Fruit fly (Drosophila melanogaster) whole organism, embryonic: ENCODE results near the gene cv-c.
A peak's percentile ranks its signal among the peaks of the same experiment; 100 is the strongest.

ENCODE experiments used
- CG10147 ChIP-seq: fragments of 200-800 bp; sonication (Bioruptor generic); optimal IDR thresholded peaks from 2 replicates; lab custom pipeline; 2019; ENCODE audit warnings: missing biosample characterization, mild to moderate bottlenecking, missing genetic modification characterization, moderate library complexity
- CG10209 ChIP-seq: fragments of 200-800 bp; sonication (Bioruptor generic); optimal IDR thresholded peaks from 3 replicates; lab custom pipeline; 2017; ENCODE audit warnings: missing biosample characterization, mild to moderate bottlenecking, missing genetic modification characterization, missing genetic modification reagents
- CG10431 ChIP-seq: fragments of 200-800 bp; sonication (Bioruptor generic); optimal IDR thresholded peaks from 3 replicates; lab custom pipeline; 2018; ENCODE audit warnings: missing biosample characterization, mild to moderate bottlenecking, missing genetic modification characterization
- CG11093 ChIP-seq: fragments of 200-800 bp; sonication (Bioruptor generic); IDR thresholded peaks from 3 replicates; pipeline ENCODE4 v1.3.6; 2022; ENCODE audit warnings: missing biosample characterization, missing genetic modification characterization
- CG11504 ChIP-seq: fragments of 200-800 bp; sonication (Bioruptor generic); optimal IDR thresholded peaks from 3 replicates; lab custom pipeline; 2019; ENCODE audit warnings: missing biosample characterization, mild to moderate bottlenecking, missing genetic modification characterization, moderate library complexity
- CG12104 ChIP-seq: fragments of 200-800 bp; sonication (Bioruptor generic); optimal IDR thresholded peaks from 3 replicates; lab custom pipeline; 2016; ENCODE audit warnings: missing biosample characterization, missing genetic modification characterization
- CG12769 ChIP-seq: fragments of 200-800 bp; sonication (Bioruptor generic); optimal IDR thresholded peaks from 2 replicates; lab custom pipeline; 2019; ENCODE audit warnings: missing biosample characterization, mild to moderate bottlenecking, missing genetic modification characterization, moderate library complexity
- CG16815 ChIP-seq: fragments of 200-800 bp; sonication (Bioruptor generic); optimal IDR thresholded peaks from 3 replicates; lab custom pipeline; 2017; ENCODE audit warnings: missing biosample characterization, mild to moderate bottlenecking, missing genetic modification characterization
- CG17361 ChIP-seq: fragments of 200-800 bp; sonication (Bioruptor generic); IDR thresholded peaks from 3 replicates; pipeline ENCODE4 v1.3.6; 2022; ENCODE audit warnings: missing biosample characterization, missing genetic modification characterization
- CG18262 ChIP-seq: fragments of 200-800 bp; optimal IDR thresholded peaks from 3 replicates; lab custom pipeline; 2019; ENCODE audit warnings: missing biosample characterization, mild to moderate bottlenecking, missing genetic modification characterization, moderate library complexity
- CG1832 ChIP-seq: fragments of 200-800 bp; sonication (Bioruptor generic); optimal IDR thresholded peaks from 2 replicates; lab custom pipeline; 2017; ENCODE audit warnings: missing biosample characterization, mild to moderate bottlenecking, missing genetic modification characterization, inconsistent platforms
- CG18764 ChIP-seq: fragments of 200-800 bp; sonication (Bioruptor generic); optimal IDR thresholded peaks from 3 replicates; lab custom pipeline; 2016; ENCODE audit warnings: missing biosample characterization, missing genetic modification characterization
- CG2712 ChIP-seq: fragments of 200-800 bp; optimal IDR thresholded peaks from 3 replicates; lab custom pipeline; 2019; ENCODE audit warnings: missing biosample characterization, mild to moderate bottlenecking, missing genetic modification characterization, moderate library complexity
- CG31365 ChIP-seq: fragments of 200-800 bp; sonication (Bioruptor generic); optimal IDR thresholded peaks from 2 replicates; lab custom pipeline; 2018; ENCODE audit warnings: missing biosample characterization, mild to moderate bottlenecking, missing genetic modification characterization
- CG32532 ChIP-seq: fragments of 200-800 bp; sonication (Bioruptor generic); IDR thresholded peaks from 2 replicates; pipeline ENCODE4 v1.3.6; 2022; ENCODE audit warnings: missing biosample characterization, missing genetic modification characterization
- CG3281 ChIP-seq: fragments of 200-800 bp; sonication (Bioruptor generic); optimal IDR thresholded peaks from 3 replicates; lab custom pipeline; 2017; ENCODE audit warnings: missing biosample characterization, mild to moderate bottlenecking, missing genetic modification characterization
- CG33213 ChIP-seq: fragments of 200-800 bp; sonication (Bioruptor generic); optimal IDR thresholded peaks from 3 replicates; lab custom pipeline; 2016; ENCODE audit warnings: missing biosample characterization, missing genetic modification characterization
- CG34224 ChIP-seq: fragments of 200-800 bp; sonication (Bioruptor generic); IDR thresholded peaks from 3 replicates; pipeline ENCODE4 v1.3.6; 2022; ENCODE audit warnings: missing biosample characterization, missing genetic modification characterization; ENCODE audit not compliant: partially characterized antibody
- CG43689 ChIP-seq: fragments of 200-800 bp; sonication (Bioruptor generic); IDR thresholded peaks from 2 replicates; pipeline ENCODE4 v1.3.6; 2022; ENCODE audit warnings: missing biosample characterization, missing genetic modification characterization
- CG4820 ChIP-seq: fragments of 200-800 bp; sonication (Bioruptor generic); optimal IDR thresholded peaks from 3 replicates; lab custom pipeline; 2016; ENCODE audit warnings: missing biosample characterization, missing genetic modification characterization
- CG6254 ChIP-seq: fragments of 200-800 bp; sonication (Bioruptor generic); optimal IDR thresholded peaks from 3 replicates; lab custom pipeline; 2017; ENCODE audit warnings: mild to moderate bottlenecking, missing biosample characterization, missing genetic modification reagents, missing genetic modification characterization
- CG7786 ChIP-seq: fragments of 200-800 bp; sonication (Bioruptor generic); optimal IDR thresholded peaks from 2 replicates; lab custom pipeline; 2016; ENCODE audit warnings: missing biosample characterization, missing genetic modification characterization
- CG8924 ChIP-seq: fragments of 200-800 bp; optimal IDR thresholded peaks from 3 replicates; lab custom pipeline; 2019; ENCODE audit warnings: missing biosample characterization, mild to moderate bottlenecking, missing genetic modification characterization, moderate library complexity
- D19B ChIP-seq: fragments of 200-800 bp; sonication (Bioruptor generic); optimal IDR thresholded peaks from 2 replicates; lab custom pipeline; 2017; ENCODE audit warnings: missing biosample characterization, mild to moderate bottlenecking, missing genetic modification characterization
- Deaf1 ChIP-seq: fragments of 200-800 bp; optimal IDR thresholded peaks from 3 replicates; lab custom pipeline; 2019; ENCODE audit warnings: missing biosample characterization, mild to moderate bottlenecking, missing genetic modification characterization, moderate library complexity
- Dll ChIP-seq: fragments of 200-800 bp; sonication (Bioruptor generic); IDR thresholded peaks from 4 replicates; pipeline ENCODE4 v1.3.6; 2022; ENCODE audit warnings: missing biosample characterization, missing genetic modification characterization; ENCODE audit not compliant: partially characterized antibody
- Doc3 ChIP-seq: fragments of 200-800 bp; sonication (Bioruptor generic); IDR thresholded peaks from 3 replicates; pipeline ENCODE4 v1.3.6; 2022; ENCODE audit warnings: missing biosample characterization, missing genetic modification characterization; ENCODE audit not compliant: partially characterized antibody
- E2f2 ChIP-seq: fragments of 200-800 bp; sonication (Bioruptor generic); IDR thresholded peaks from 2 replicates; pipeline ENCODE4 v1.3.6; 2022; ENCODE audit warnings: missing biosample characterization, missing genetic modification characterization
- Ets97D ChIP-seq: fragments of 200-800 bp; sonication (Bioruptor generic); optimal IDR thresholded peaks from 3 replicates; lab custom pipeline; 2016; ENCODE audit warnings: missing biosample characterization, missing genetic modification characterization
- HLHmδ ChIP-seq: fragments of 200-800 bp; sonication (Bioruptor generic); optimal IDR thresholded peaks from 2 replicates; lab custom pipeline; 2018; ENCODE audit warnings: missing biosample characterization, mild to moderate bottlenecking, missing genetic modification characterization, moderate library complexity
- MESR4 ChIP-seq: fragments of 200-800 bp; sonication (Bioruptor generic); optimal IDR thresholded peaks from 2 replicates; lab custom pipeline; 2018; ENCODE audit warnings: missing biosample characterization, mild to moderate bottlenecking, missing genetic modification characterization, moderate library complexity
- Max ChIP-seq: fragments of 200-800 bp; sonication (Bioruptor generic); optimal IDR thresholded peaks from 2 replicates; lab custom pipeline; 2016; ENCODE audit warnings: missing biosample characterization, mild to moderate bottlenecking, missing genetic modification characterization
- Tbp ChIP-seq: fragments of >200 bp; optimal IDR thresholded peaks from 2 replicates; lab custom pipeline; 2018; ENCODE audit warnings: missing biosample characterization, missing genetic modification characterization
- btn ChIP-seq: fragments of 200-800 bp; sonication (Bioruptor generic); optimal IDR thresholded peaks from 2 replicates; lab custom pipeline; 2016; ENCODE audit warnings: missing biosample characterization, missing genetic modification characterization
- cas ChIP-seq: fragments of 200-800 bp; sonication (Bioruptor generic); IDR thresholded peaks from 2 replicates; pipeline ENCODE4 v1.3.6; 2022; ENCODE audit warnings: missing biosample characterization, missing genetic modification characterization
- dimm ChIP-seq: fragments of 200-800 bp; sonication (Bioruptor generic); IDR thresholded peaks from 2 replicates; pipeline ENCODE4 v1.3.6; 2022; ENCODE audit warnings: missing biosample characterization, missing genetic modification characterization
- emc ChIP-seq: fragments of 200-800 bp; sonication (Bioruptor generic); optimal IDR thresholded peaks from 2 replicates; lab custom pipeline; 2016; ENCODE audit warnings: missing biosample characterization, missing genetic modification characterization
- gfzf ChIP-seq: fragments of 200-800 bp; sonication (Bioruptor generic); optimal IDR thresholded peaks from 2 replicates; lab custom pipeline; 2016; ENCODE audit warnings: missing biosample characterization, mild to moderate bottlenecking, missing genetic modification characterization, moderate library complexity
- hb ChIP-seq: fragments of 200-800 bp; sonication (Bioruptor generic); IDR thresholded peaks from 3 replicates; pipeline ENCODE4 v1.3.6; 2022; ENCODE audit warnings: missing biosample characterization, missing genetic modification characterization; ENCODE audit not compliant: partially characterized antibody
- hbn ChIP-seq: fragments of 200-800 bp; sonication (Bioruptor generic); IDR thresholded peaks from 2 replicates; pipeline ENCODE4 v1.3.6; 2022; ENCODE audit warnings: missing biosample characterization, missing genetic modification characterization; ENCODE audit not compliant: partially characterized antibody
- lmd ChIP-seq: fragments of 200-800 bp; sonication (Bioruptor generic); IDR thresholded peaks from 2 replicates; pipeline ENCODE4 v1.3.6; 2022; ENCODE audit warnings: missing biosample characterization, missing genetic modification characterization
- nau ChIP-seq: fragments of 200-800 bp; sonication (Bioruptor generic); optimal IDR thresholded peaks from 3 replicates; lab custom pipeline; 2017; ENCODE audit warnings: missing biosample characterization, mild to moderate bottlenecking, missing genetic modification characterization, missing genetic modification reagents
- nom ChIP-seq: fragments of 200-800 bp; sonication (Bioruptor generic); optimal IDR thresholded peaks from 2 replicates; lab custom pipeline; 2017; ENCODE audit warnings: missing biosample characterization, missing genetic modification characterization, mild to moderate bottlenecking, moderate library complexity, missing genetic modification reagents
- run ChIP-seq: fragments of 200-800 bp; sonication (Bioruptor generic); optimal IDR thresholded peaks from 3 replicates; lab custom pipeline; 2018; ENCODE audit warnings: missing biosample characterization, mild to moderate bottlenecking, missing genetic modification characterization
- scrt ChIP-seq: fragments of 200-800 bp; sonication (Bioruptor generic); optimal IDR thresholded peaks from 2 replicates; lab custom pipeline; 2018; ENCODE audit warnings: missing biosample characterization, mild to moderate bottlenecking, missing genetic modification characterization, moderate library complexity
- sisA ChIP-seq: fragments of 200-800 bp; sonication (Bioruptor generic); IDR thresholded peaks from 2 replicates; pipeline ENCODE4 v1.3.6; 2022; ENCODE audit warnings: missing biosample characterization, missing genetic modification characterization
- stc ChIP-seq: fragments of 200-800 bp; sonication (Bioruptor generic); IDR thresholded peaks from 2 replicates; pipeline ENCODE4 v1.3.6; 2022; ENCODE audit warnings: missing biosample characterization, missing genetic modification characterization
- tio ChIP-seq: fragments of 200-800 bp; sonication (Bioruptor generic); optimal IDR thresholded peaks from 2 replicates; lab custom pipeline; 2017; ENCODE audit warnings: missing biosample characterization, missing genetic modification characterization, inconsistent platforms
- unc-4 ChIP-seq: fragments of 200-800 bp; sonication (Bioruptor generic); IDR thresholded peaks from 2 replicates; pipeline ENCODE4 v1.3.6; 2022; ENCODE audit warnings: missing biosample characterization, missing genetic modification characterization; ENCODE audit not compliant: partially characterized antibody

cv-c gene

dm6 chr3R:14478438-14479033 is 3.0 kb downstream of the cv-c start (continued):
- peak; percentile 60 for TF ChIP-seq run (tag; lab: Kevin White, UChicago)
- no peak for TF ChIP-seq nom (GFP tag; lab: Kevin White, UChicago)
- TF ChIP-seq Deaf1 (tag; lab: Kevin White, UChicago): peak; percentile 68
- TF ChIP-seq stc (GFP tag; lab: Robert Waterston, UW): peak; percentile 79
- TF ChIP-seq dimm (GFP tag; lab: Robert Waterston, UW): 0 out of 2 replicates have a peak, but pooled peaks have one; percentile 29
- TF ChIP-seq CG1832 (GFP tag; lab: Kevin White, UChicago): no peak
- TF ChIP-seq CG17361 (GFP tag; lab: Robert Waterston, UW): peak; percentile 94
- peak; percentile 73 for TF ChIP-seq CG3281 (GFP tag; lab: Kevin White, UChicago)
- no peak for TF ChIP-seq unc-4
- TF ChIP-seq lmd (GFP tag; lab: Robert Waterston, UW): peak; percentile 81
- TF ChIP-seq Tbp (GFP tag; lab: Kevin White, UChicago): no peak
- TF ChIP-seq Dll (GFP tag; lab: Robert Waterston, UW): no peak
- TF ChIP-seq MESR4 (GFP tag; lab: Kevin White, UChicago): no peak
- TF ChIP-seq CG10209: peak; percentile 76
- TF ChIP-seq scrt (GFP tag; lab: Kevin White, UChicago): peak; percentile 67
- TF ChIP-seq CG18262 (tag; lab: Kevin White, UChicago): peak; percentile 96
- TF ChIP-seq E2f2: peak; percentile 61; the same call in 1 of the 2 replicates
- no peak for TF ChIP-seq Doc3 (GFP tag; lab: Robert Waterston, UW)
- peak; percentile 61 for TF ChIP-seq sisA (GFP tag; lab: Robert Waterston, UW)
- no peak for TF ChIP-seq HLHmδ (GFP tag; lab: Kevin White, UChicago)
- no peak for TF ChIP-seq CG34224
- peak; percentile 84 for TF ChIP-seq CG11504 (tag; lab: Kevin White, UChicago)
- TF ChIP-seq Ets97D (GFP tag; lab: Kevin White, UChicago): no peak
- peak; percentile 51 for TF ChIP-seq CG12104 (GFP tag; lab: Kevin White, UChicago)
- no peak for TF ChIP-seq btn (GFP tag; lab: Kevin White, UChicago)
- TF ChIP-seq CG10147: peak; percentile 77
- TF ChIP-seq tio (GFP tag; lab: Kevin White, UChicago): peak; percentile 72
- TF ChIP-seq CG18764 (GFP tag; lab: Kevin White, UChicago): peak; percentile 75
- no peak for TF ChIP-seq cas
- TF ChIP-seq CG11093 (GFP tag; lab: Robert Waterston, UW): peak; percentile 73; the same call in 2 of the 3 replicates
- TF ChIP-seq emc (GFP tag; lab: Kevin White, UChicago): no peak
- TF ChIP-seq CG6254 (GFP tag; lab: Kevin White, UChicago): peak; percentile 74
- no peak for TF ChIP-seq CG10431
- TF ChIP-seq CG43689: no peak
- TF ChIP-seq nau (GFP tag; lab: Kevin White, UChicago): peak; percentile 74
- TF ChIP-seq CG31365 (tag; lab: Kevin White, UChicago): no peak
- TF ChIP-seq CG2712 (tag; lab: Kevin White, UChicago): peak; percentile 96
- peak; percentile 72 for TF ChIP-seq CG12769 (tag; lab: Kevin White, UChicago)
- peak; percentile 37 for TF ChIP-seq D19B
- TF ChIP-seq CG4820 (GFP tag; lab: Kevin White, UChicago): peak; percentile 69
- TF ChIP-seq hbn: no peak
- peak; percentile 93 for TF ChIP-seq CG8924 (tag; lab: Kevin White, UChicago)
- TF ChIP-seq CG33213 (GFP tag; lab: Kevin White, UChicago): no peak
- TF ChIP-seq hb (GFP tag; lab: Robert Waterston, UW): no peak
- TF ChIP-seq CG7786 (GFP tag; lab: Kevin White, UChicago): no peak
- TF ChIP-seq gfzf (GFP tag; lab: Kevin White, UChicago): no peak
- TF ChIP-seq CG16815: peak; percentile 73
- TF ChIP-seq Max (GFP tag; lab: Kevin White, UChicago): peak; percentile 68
- peak; percentile 78 for TF ChIP-seq CG32532 (GFP tag; lab: Robert Waterston, UW)
